Fruit fly (Drosophila melanogaster) whole organism, embryonic: Measurements from ENCODE around the gene Mst57Da.

Experiments
- Aef1 ChIP-seq: fragments of 200-800 bp; sonication (Bioruptor generic); IDR thresholded peaks from 3 replicates; pipeline ENCODE4 v1.3.6; 2022; ENCODE audit warnings: missing biosample characterization, missing genetic modification characterization
- Asciz ChIP-seq: fragments of 200-800 bp; sonication (Bioruptor generic); optimal IDR thresholded peaks from 2 replicates; lab custom pipeline; 2017; ENCODE audit warnings: missing biosample characterization, mild to moderate bottlenecking, missing genetic modification characterization, missing genetic modification reagents
- Bdp1 ChIP-seq: fragments of 200-800 bp; sonication (Bioruptor generic); optimal IDR thresholded peaks from 3 replicates; lab custom pipeline; 2016; ENCODE audit warnings: missing biosample characterization, missing genetic modification characterization
- CG10565 ChIP-seq: fragments of 200-800 bp; sonication (Bioruptor generic); optimal IDR thresholded peaks from 3 replicates; lab custom pipeline; 2016; ENCODE audit warnings: missing biosample characterization, mild to moderate bottlenecking, missing genetic modification characterization
- CG10959 ChIP-seq: fragments of 200-800 bp; sonication (Bioruptor generic); IDR thresholded peaks from 2 replicates; pipeline ENCODE4 v1.3.6; 2022; ENCODE audit warnings: missing biosample characterization, missing genetic modification characterization
- CG11560 ChIP-seq: fragments of 200-800 bp; sonication (Bioruptor generic); IDR thresholded peaks from 3 replicates; pipeline ENCODE4 v1.3.6; 2022; ENCODE audit warnings: missing biosample characterization, missing genetic modification characterization
- CG11696 ChIP-seq: fragments of 200-800 bp; sonication (Bioruptor generic); IDR thresholded peaks from 2 replicates; pipeline ENCODE4 v1.3.6; 2022; ENCODE audit warnings: missing biosample characterization, missing genetic modification characterization
- CG12659 ChIP-seq: fragments of 200-800 bp; sonication (Bioruptor generic); optimal IDR thresholded peaks from 3 replicates; lab custom pipeline; 2017; ENCODE audit warnings: mild to moderate bottlenecking, missing biosample characterization, missing genetic modification reagents, missing genetic modification characterization
- CG13424 ChIP-seq: fragments of 200-800 bp; sonication (Bioruptor generic); optimal IDR thresholded peaks from 2 replicates; lab custom pipeline; 2019; ENCODE audit warnings: missing biosample characterization, mild to moderate bottlenecking, missing genetic modification characterization, moderate library complexity
- CG16813 ChIP-seq: fragments of 200-800 bp; sonication (Bioruptor generic); IDR thresholded peaks from 3 replicates; pipeline ENCODE4 v1.3.6; 2022; ENCODE audit warnings: missing biosample characterization, missing genetic modification characterization; ENCODE audit not compliant: partially characterized antibody
- CG17361 ChIP-seq: fragments of 200-800 bp; sonication (Bioruptor generic); IDR thresholded peaks from 3 replicates; pipeline ENCODE4 v1.3.6; 2022; ENCODE audit warnings: missing biosample characterization, missing genetic modification characterization
- CG1792 ChIP-seq: fragments of 200-800 bp; sonication (Bioruptor generic); optimal IDR thresholded peaks from 2 replicates; lab custom pipeline; 2016; ENCODE audit warnings: missing biosample characterization, missing genetic modification characterization
- CG30020 ChIP-seq: fragments of 200-800 bp; optimal IDR thresholded peaks from 2 replicates; lab custom pipeline; 2019; ENCODE audit warnings: missing biosample characterization, mild to moderate bottlenecking, missing genetic modification characterization, moderate library complexity
- CG33213 ChIP-seq: fragments of 200-800 bp; sonication (Bioruptor generic); optimal IDR thresholded peaks from 3 replicates; lab custom pipeline; 2016; ENCODE audit warnings: missing biosample characterization, missing genetic modification characterization
- CG4328 ChIP-seq: fragments of 200-800 bp; sonication (Bioruptor generic); optimal IDR thresholded peaks from 3 replicates; lab custom pipeline; 2017; ENCODE audit warnings: missing biosample characterization, missing genetic modification reagents, missing genetic modification characterization
- CG4424 ChIP-seq: fragments of 200-800 bp; sonication (Bioruptor generic); optimal IDR thresholded peaks from 3 replicates; lab custom pipeline; 2016; ENCODE audit warnings: missing biosample characterization, missing genetic modification characterization
- CG4854 ChIP-seq: fragments of 200-800 bp; sonication (Bioruptor generic); optimal IDR thresholded peaks from 2 replicates; lab custom pipeline; 2016; ENCODE audit warnings: missing biosample characterization, missing genetic modification characterization, inconsistent platforms
- CG6689 ChIP-seq: fragments of 200-800 bp; sonication (Bioruptor generic); IDR thresholded peaks from 2 replicates; pipeline ENCODE4 v1.3.6; 2022; ENCODE audit warnings: missing biosample characterization, missing genetic modification characterization
- CG8290 ChIP-seq, 3 experiments: fragments of 200-800 bp; sonication (Bioruptor generic); optimal IDR thresholded peaks; 2 replicates each; lab custom pipeline; 2016 to 2019; ENCODE audit warnings: missing biosample characterization in 3 of 3, missing genetic modification characterization in 3 of 3, mild to moderate bottlenecking in 2 of 3, moderate library complexity in 1 of 3
- CG8924 ChIP-seq: fragments of 200-800 bp; optimal IDR thresholded peaks from 3 replicates; lab custom pipeline; 2019; ENCODE audit warnings: missing biosample characterization, mild to moderate bottlenecking, missing genetic modification characterization, moderate library complexity
- CG9437 ChIP-seq: fragments of 200-800 bp; sonication (Bioruptor generic); optimal IDR thresholded peaks from 2 replicates; lab custom pipeline; 2018; ENCODE audit warnings: missing biosample characterization, mild to moderate bottlenecking, missing genetic modification characterization
- CTCF ChIP-seq: fragments of 200-800 bp; sonication (Bioruptor generic); optimal IDR thresholded peaks from 2 replicates; lab custom pipeline; 2017; ENCODE audit warnings: missing biosample characterization, mild to moderate bottlenecking, missing genetic modification characterization, moderate library complexity
- ERR ChIP-seq: fragments of 200-800 bp; sonication (Bioruptor generic); optimal IDR thresholded peaks from 2 replicates; lab custom pipeline; 2016; ENCODE audit warnings: missing biosample characterization, missing genetic modification characterization
- GATAe ChIP-seq: fragments of 200-800 bp; sonication (Bioruptor generic); conservative IDR thresholded peaks from 2 replicates; pipeline ENCODE4 v1.3.6; 2022; ENCODE audit warnings: missing biosample characterization, missing genetic modification characterization
- H15 ChIP-seq: fragments of 200-800 bp; sonication (Bioruptor generic); IDR thresholded peaks from 3 replicates; pipeline ENCODE4 v1.3.6; 2022; ENCODE audit warnings: missing biosample characterization, missing genetic modification characterization
- H2.0 ChIP-seq: fragments of 200-800 bp; sonication (Bioruptor generic); IDR thresholded peaks from 2 replicates; pipeline ENCODE4 v1.3.6; 2022; ENCODE audit warnings: missing biosample characterization, missing genetic modification characterization
- HLH3B ChIP-seq: fragments of 200-800 bp; sonication (Bioruptor generic); IDR thresholded peaks from 2 replicates; pipeline ENCODE4 v1.3.6; 2022; ENCODE audit warnings: missing biosample characterization, missing genetic modification characterization
- HLH54F ChIP-seq: fragments of 200-800 bp; sonication (Bioruptor generic); optimal IDR thresholded peaks from 3 replicates; lab custom pipeline; 2016; ENCODE audit warnings: missing biosample characterization, missing genetic modification characterization
- Hand ChIP-seq: fragments of 200-800 bp; sonication (Bioruptor generic); optimal IDR thresholded peaks from 2 replicates; lab custom pipeline; 2017; ENCODE audit warnings: mild to moderate bottlenecking, missing biosample characterization, missing genetic modification reagents, missing genetic modification characterization
- HmgZ ChIP-seq: fragments of 200-800 bp; sonication (Bioruptor generic); optimal IDR thresholded peaks from 2 replicates; lab custom pipeline; 2018; ENCODE audit warnings: missing biosample characterization, mild to moderate bottlenecking, missing genetic modification characterization
- Hr3 ChIP-seq: fragments of 200-800 bp; sonication (Bioruptor generic); optimal IDR thresholded peaks from 3 replicates; lab custom pipeline; 2016; ENCODE audit warnings: missing biosample characterization, missing genetic modification characterization
- Neu2 ChIP-seq: fragments of 200-800 bp; sonication (Bioruptor generic); optimal IDR thresholded peaks from 3 replicates; lab custom pipeline; 2016; ENCODE audit warnings: missing biosample characterization, missing genetic modification characterization, borderline replicate concordance
- Oli ChIP-seq: fragments of 200-800 bp; sonication (Bioruptor generic); optimal IDR thresholded peaks from 2 replicates; lab custom pipeline; 2018; ENCODE audit warnings: missing biosample characterization, mild to moderate bottlenecking, missing genetic modification characterization, moderate library complexity
- Rfx ChIP-seq: fragments of 200-800 bp; sonication (Bioruptor generic); IDR thresholded peaks from 2 replicates; pipeline ENCODE4 v1.3.6; 2022; ENCODE audit warnings: missing biosample characterization, missing genetic modification characterization
- Sin3A ChIP-seq: fragments of >200 bp; optimal IDR thresholded peaks from 2 replicates; lab custom pipeline; 2018
- Xbp1 ChIP-seq: fragments of 200-800 bp; sonication (Bioruptor generic); optimal IDR thresholded peaks from 3 replicates; lab custom pipeline; 2016; ENCODE audit warnings: missing biosample characterization, mild to moderate bottlenecking, missing genetic modification characterization
- bowl ChIP-seq: fragments of 200-800 bp; sonication (Bioruptor generic); IDR thresholded peaks from 2 replicates; pipeline ENCODE4 v1.3.6; 2022; ENCODE audit warnings: missing biosample characterization, missing genetic modification characterization
- bsh ChIP-seq, 2 experiments: fragments of 200-800 bp; sonication (Bioruptor generic); optimal IDR thresholded peaks; 2 replicates each; lab custom pipeline; 2017 to 2018; ENCODE audit warnings: mild to moderate bottlenecking in 2 of 2, missing biosample characterization in 2 of 2, missing genetic modification characterization in 2 of 2, moderate library complexity in 1 of 2
- chm ChIP-seq: fragments of 200-800 bp; sonication (Bioruptor generic); IDR thresholded peaks from 2 replicates; pipeline ENCODE4 v1.3.6; 2022; ENCODE audit warnings: missing biosample characterization, missing genetic modification characterization
- da ChIP-seq: fragments of 200-800 bp; sonication (Bioruptor generic); optimal IDR thresholded peaks from 2 replicates; lab custom pipeline; 2016; ENCODE audit warnings: missing biosample characterization, missing genetic modification characterization
- disco-r ChIP-seq: fragments of 200-800 bp; sonication (Bioruptor generic); optimal IDR thresholded peaks from 2 replicates; lab custom pipeline; 2016; ENCODE audit warnings: missing biosample characterization, missing genetic modification characterization
- dmrt11E ChIP-seq: fragments of 200-800 bp; sonication (Bioruptor generic); optimal IDR thresholded peaks from 3 replicates; lab custom pipeline; 2018; ENCODE audit warnings: missing biosample characterization, mild to moderate bottlenecking, missing genetic modification characterization, moderate library complexity
- knrl ChIP-seq: fragments of 200-800 bp; sonication (Bioruptor generic); IDR thresholded peaks from 3 replicates; pipeline ENCODE4 v1.3.6; 2022; ENCODE audit warnings: missing biosample characterization, missing genetic modification characterization; ENCODE audit not compliant: partially characterized antibody
- nom ChIP-seq: fragments of 200-800 bp; sonication (Bioruptor generic); optimal IDR thresholded peaks from 2 replicates; lab custom pipeline; 2017; ENCODE audit warnings: missing biosample characterization, missing genetic modification characterization, mild to moderate bottlenecking, moderate library complexity, missing genetic modification reagents
- prd ChIP-seq, 3 experiments: fragments of >200 bp in 2 of 3; fragments of 200-800 bp in 1 of 3; sonication (Bioruptor generic) in 1 of 3; optimal IDR thresholded peaks in 2 of 3; IDR thresholded peaks in 1 of 3; 2 replicates in 2 of 3; 3 replicates in 1 of 3; pipeline versions ENCODE4 v1.3.6 to Lab custom; 2017 to 2022; ENCODE audit warnings: missing biosample characterization in 1 of 3, missing genetic modification characterization in 1 of 3
- run ChIP-seq: fragments of 200-800 bp; sonication (Bioruptor generic); optimal IDR thresholded peaks from 3 replicates; lab custom pipeline; 2018; ENCODE audit warnings: missing biosample characterization, mild to moderate bottlenecking, missing genetic modification characterization
- sqz ChIP-seq: fragments of 200-800 bp; sonication (Bioruptor generic); optimal IDR thresholded peaks from 3 replicates; lab custom pipeline; 2018; ENCODE audit warnings: missing biosample characterization, mild to moderate bottlenecking, missing genetic modification characterization
- stc ChIP-seq: fragments of 200-800 bp; sonication (Bioruptor generic); IDR thresholded peaks from 2 replicates; pipeline ENCODE4 v1.3.6; 2022; ENCODE audit warnings: missing biosample characterization, missing genetic modification characterization
- tna ChIP-seq: fragments of 200-800 bp; sonication (Bioruptor generic); IDR thresholded peaks from 2 replicates; pipeline ENCODE4 v1.3.6; 2022; ENCODE audit warnings: missing biosample characterization, missing genetic modification characterization; ENCODE audit not compliant: partially characterized antibody

Gene Mst57Da

DNA sequence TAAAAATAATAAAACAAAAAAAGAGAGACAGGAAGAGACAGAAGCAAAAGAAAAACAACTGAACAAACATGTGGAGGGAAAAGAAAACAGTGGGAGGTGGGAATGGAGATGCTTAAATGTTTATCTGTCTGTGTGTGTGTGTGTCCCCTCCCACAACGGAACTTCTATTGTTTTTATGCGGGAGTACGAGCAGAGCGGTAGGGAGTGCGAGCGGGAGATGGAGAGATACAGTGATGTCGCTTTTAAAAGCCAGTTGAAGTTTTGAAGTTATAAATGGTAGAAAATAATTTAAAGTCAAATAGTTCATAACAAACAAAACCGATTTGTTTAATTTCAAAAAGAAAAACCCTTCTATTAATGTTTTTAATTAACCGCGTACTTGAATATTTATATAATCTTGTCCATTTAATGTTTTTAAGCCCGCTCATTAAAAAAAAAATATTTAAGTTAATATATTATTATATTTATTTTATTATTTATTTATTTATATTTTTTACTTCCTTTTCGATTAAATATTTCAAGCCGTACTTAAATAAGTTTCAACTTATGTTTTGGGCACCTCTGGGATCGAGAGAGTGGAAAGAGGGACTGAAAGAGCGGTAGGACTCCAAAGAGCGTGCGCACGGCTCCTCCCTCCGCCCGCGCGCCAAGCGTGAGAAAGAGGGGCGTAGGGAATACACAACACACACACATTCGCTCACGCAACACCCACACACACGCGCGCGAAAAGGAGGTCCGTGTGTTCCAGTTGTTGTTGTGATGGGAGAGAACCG, 48.7 kb upstream of the Mst57Da start (continued):
- TF ChIP-seq CG6689 (GFP tag; lab: Robert Waterston, UW), result peak; percentile 59
- no peak for TF ChIP-seq Hand (GFP tag; lab: Kevin White, UChicago)
- peak; percentile 79 for TF ChIP-seq CG17361 (GFP tag; lab: Robert Waterston, UW)
- TF ChIP-seq HLH54F, result no peak
- TF ChIP-seq Bdp1 (GFP tag; lab: Kevin White, UChicago), result no peak
- TF ChIP-seq nom (GFP tag; lab: Kevin White, UChicago), result no peak
- no peak for TF ChIP-seq ERR (GFP tag; lab: Kevin White, UChicago)
- TF ChIP-seq disco-r (GFP tag; lab: Kevin White, UChicago), result no peak
- TF ChIP-seq bsh (GFP tag; optimal IDR thresholded peaks at IDR 0.05; lab: Kevin White, UChicago), result peak in 1 of 2 experiments; percentile 64
- no peak for TF ChIP-seq bowl (GFP tag; lab: Robert Waterston, UW)
- TF ChIP-seq CG9437 (GFP tag; lab: Kevin White, UChicago), result peak; percentile 47
- TF ChIP-seq CG4328 (GFP tag; lab: Kevin White, UChicago), result no peak
- 0 out of 3 replicates have a peak, but pooled peaks have one; percentile 29 for TF ChIP-seq Aef1 (GFP tag; lab: Robert Waterston, UW)
- no peak for TF ChIP-seq CG4854 (GFP tag; lab: Kevin White, UChicago)
- no peak for TF ChIP-seq prd (optimal IDR thresholded peaks at IDR 0.05; lab: Kevin White, UChicago)
- peak; percentile 49; the same call in 1 of the 3 replicates for TF ChIP-seq prd (GFP tag; IDR thresholded peaks at IDR 0.05; lab: Robert Waterston, UW)
- no peak for TF ChIP-seq CG10959 (GFP tag; lab: Robert Waterston, UW)
- TF ChIP-seq knrl, result no peak
- TF ChIP-seq Hr3, result peak; percentile 68
- no peak for TF ChIP-seq CG1792 (GFP tag; lab: Kevin White, UChicago)
- TF ChIP-seq CG11560 (tag; lab: Robert Waterston, UW), result no peak
- peak; percentile 47 for TF ChIP-seq Oli (tag; lab: Kevin White, UChicago)
- peak; percentile 26; the same call in 1 of the 2 replicates for TF ChIP-seq Rfx
- TF ChIP-seq da (GFP tag; lab: Kevin White, UChicago), result no peak
- no peak for TF ChIP-seq CTCF
- no peak for TF ChIP-seq CG33213 (GFP tag; lab: Kevin White, UChicago)
- TF ChIP-seq Xbp1 (GFP tag; lab: Kevin White, UChicago), result peak; percentile 31
- peak; percentile 41 for TF ChIP-seq CG4424 (GFP tag; lab: Kevin White, UChicago)
- peak; percentile 18 for TF ChIP-seq CG12659 (GFP tag; lab: Kevin White, UChicago)
- no peak for TF ChIP-seq sqz
- peak; percentile 37; the same call in 1 of the 3 replicates for TF ChIP-seq H15
- no peak for TF ChIP-seq GATAe (GFP tag; lab: Robert Waterston, UW)
- peak; percentile 77 for TF ChIP-seq dmrt11E (tag; lab: Kevin White, UChicago)
- no peak for TF ChIP-seq stc
- no peak for TF ChIP-seq Neu2 (GFP tag; lab: Kevin White, UChicago)
- peak; percentile 37 for TF ChIP-seq Asciz
- TF ChIP-seq Sin3A, result no peak
- no peak for TF ChIP-seq HmgZ
- no peak for TF ChIP-seq tna (GFP tag; lab: Robert Waterston, UW)
- TF ChIP-seq CG13424 (tag; lab: Kevin White, UChicago), result peak; percentile 58
- TF ChIP-seq CG30020 (tag; lab: Kevin White, UChicago), result no peak
- TF ChIP-seq HLH3B (GFP tag; lab: Robert Waterston, UW), result 0 out of 2 replicates have a peak, but pooled peaks have one; percentile 40
- no peak for TF ChIP-seq CG16813 (GFP tag; lab: Robert Waterston, UW)
- TF ChIP-seq chm, result peak; percentile 56; the same call in 1 of the 2 replicates
- no peak for TF ChIP-seq run
- TF ChIP-seq CG8290 (GFP tag; optimal IDR thresholded peaks at IDR 0.05; lab: Kevin White, UChicago), result no peak
- peak in 1 of 2 experiments; percentile 27 for TF ChIP-seq CG8290 (tag; optimal IDR thresholded peaks at IDR 0.05; lab: Kevin White, UChicago)
- 0 out of 2 replicates have a peak, but pooled peaks have one; percentile 29 for TF ChIP-seq CG11696 (GFP tag; lab: Robert Waterston, UW)
- TF ChIP-seq CG8924, result peak; percentile 48
- TF ChIP-seq H2.0 (GFP tag; lab: Robert Waterston, UW), result no peak
- no peak for TF ChIP-seq CG10565 (GFP tag; lab: Kevin White, UChicago)
